Worm (Caenorhabditis elegans): ENCODE results near the gene nep-3.

Gene nep-3

ce11 chrII:3877127-3877526 is at the start of gene nep-3:
Gene nep-3, minus strand, starts transcription at chrII:3877227.
- TF ChIP-seq klf-2 (GFP tag; conservative IDR thresholded peaks at IDR 0.05) (no peak), tab-1 (GFP tag; IDR thresholded peaks at IDR 0.05) (no peak), flt-1 (GFP tag; IDR thresholded peaks at IDR 0.05) (no peak), cog-1 (tag; optimal IDR thresholded peaks at IDR 0.05) (no peak), ztf-29 (GFP tag; IDR thresholded peaks at IDR 0.05) (no peak), T22C8.4 (GFP tag; IDR thresholded peaks at IDR 0.05) (no peak), ztf-23 (GFP tag; IDR thresholded peaks at IDR 0.05) (no peak), med-1 (GFP tag; optimal IDR thresholded peaks at IDR 0.05; ENCODE audit: insufficient read depth) (no peak), ref-1 (GFP tag; conservative IDR thresholded peaks at IDR 0.05) (no peak)

- TF ChIP-seq cog-1 (tag; optimal IDR thresholded peaks at IDR 0.05) (no peak), klf-2 (GFP tag; conservative IDR thresholded peaks at IDR 0.05) (no peak), T22C8.4 (GFP tag; IDR thresholded peaks at IDR 0.05) (no peak), flt-1 (GFP tag; IDR thresholded peaks at IDR 0.05) (no peak), tab-1 (GFP tag; IDR thresholded peaks at IDR 0.05) (no peak), med-1 (GFP tag; optimal IDR thresholded peaks at IDR 0.05; ENCODE audit: insufficient read depth) (no peak), ztf-29 (GFP tag; IDR thresholded peaks at IDR 0.05) (no peak), ztf-23 (GFP tag; IDR thresholded peaks at IDR 0.05) (no peak), ref-1 (GFP tag; conservative IDR thresholded peaks at IDR 0.05) (no peak)
Observed at ce11 chrII:3922696-3923095, 45.7 kb upstream of the nep-3 start.

ce11 chrII:3920611-3921010 is 43.6 kb upstream of the nep-3 start:
- no peak for TF ChIP-seq T22C8.4 (GFP tag; IDR thresholded peaks at IDR 0.05)
- TF ChIP-seq ztf-23 (GFP tag; IDR thresholded peaks at IDR 0.05), result no peak
- no peak for TF ChIP-seq flt-1 (GFP tag; IDR thresholded peaks at IDR 0.05)
- TF ChIP-seq klf-2 (GFP tag; conservative IDR thresholded peaks at IDR 0.05), result no peak
- no peak for TF ChIP-seq tab-1 (GFP tag; IDR thresholded peaks at IDR 0.05)
- no peak for TF ChIP-seq cog-1 (tag; optimal IDR thresholded peaks at IDR 0.05)
- no peak for TF ChIP-seq ztf-29 (GFP tag; IDR thresholded peaks at IDR 0.05)

- TF ChIP-seq ztf-29 (GFP tag; IDR thresholded peaks at IDR 0.05) (no peak), med-1 (GFP tag; optimal IDR thresholded peaks at IDR 0.05; ENCODE audit: insufficient read depth) (no peak), ref-1 (GFP tag; conservative IDR thresholded peaks at IDR 0.05) (no peak), klf-2 (GFP tag; conservative IDR thresholded peaks at IDR 0.05) (no peak), flt-1 (GFP tag; IDR thresholded peaks at IDR 0.05) (no peak), cog-1 (tag; optimal IDR thresholded peaks at IDR 0.05) (no peak), T22C8.4 (GFP tag; IDR thresholded peaks at IDR 0.05) (no peak), tab-1 (GFP tag; IDR thresholded peaks at IDR 0.05) (no peak), ztf-23 (GFP tag; IDR thresholded peaks at IDR 0.05) (no peak)
Observed at ce11 chrII:3917985-3918633, 41.1 kb upstream of the nep-3 start.

ce11 chrII:3913673-3914072 is 36.6 kb upstream of the nep-3 start:
- TF ChIP-seq ztf-29 (GFP tag; IDR thresholded peaks at IDR 0.05) (no peak), T22C8.4 (GFP tag; IDR thresholded peaks at IDR 0.05) (peak; percentile 33; the same call in 1 of the 2 replicates)

- TF ChIP-seq flt-1 (GFP tag; IDR thresholded peaks at IDR 0.05) (no peak), ztf-23 (GFP tag; IDR thresholded peaks at IDR 0.05) (no peak), ztf-29 (GFP tag; IDR thresholded peaks at IDR 0.05) (no peak), med-1 (GFP tag; optimal IDR thresholded peaks at IDR 0.05; ENCODE audit: insufficient read depth) (no peak), cog-1 (tag; optimal IDR thresholded peaks at IDR 0.05) (no peak), tab-1 (GFP tag; IDR thresholded peaks at IDR 0.05) (no peak), T22C8.4 (GFP tag; IDR thresholded peaks at IDR 0.05) (no peak), klf-2 (GFP tag; conservative IDR thresholded peaks at IDR 0.05) (no peak), ref-1 (GFP tag; conservative IDR thresholded peaks at IDR 0.05) (no peak)
Observed at ce11 chrII:3911716-3912115, 34.7 kb upstream of the nep-3 start, which contains the start of gene F53C3.1. Gene F53C3.1, plus strand, starts transcription at chrII:3912016.

ce11 chrII:3911284-3911683 is 34.3 kb upstream of the nep-3 start:
- TF ChIP-seq tab-1 (GFP tag; IDR thresholded peaks at IDR 0.05), result no peak
- TF ChIP-seq ref-1 (GFP tag; conservative IDR thresholded peaks at IDR 0.05), result no peak
- TF ChIP-seq flt-1 (GFP tag; IDR thresholded peaks at IDR 0.05), result no peak
- no peak for TF ChIP-seq cog-1 (tag; optimal IDR thresholded peaks at IDR 0.05)
- no peak for TF ChIP-seq T22C8.4 (GFP tag; IDR thresholded peaks at IDR 0.05)
- TF ChIP-seq klf-2 (GFP tag; conservative IDR thresholded peaks at IDR 0.05), result no peak
- TF ChIP-seq med-1 (GFP tag; optimal IDR thresholded peaks at IDR 0.05; ENCODE audit: insufficient read depth), result no peak
- no peak for TF ChIP-seq ztf-23 (GFP tag; IDR thresholded peaks at IDR 0.05)
- TF ChIP-seq ztf-29 (GFP tag; IDR thresholded peaks at IDR 0.05), result no peak

- no peak for TF ChIP-seq ref-1 (GFP tag; conservative IDR thresholded peaks at IDR 0.05)
- no peak for TF ChIP-seq tab-1 (GFP tag; IDR thresholded peaks at IDR 0.05)
- TF ChIP-seq flt-1 (GFP tag; IDR thresholded peaks at IDR 0.05), result no peak
- no peak for TF ChIP-seq cog-1 (tag; optimal IDR thresholded peaks at IDR 0.05)
- no peak for TF ChIP-seq klf-2 (GFP tag; conservative IDR thresholded peaks at IDR 0.05)
- TF ChIP-seq ztf-29 (GFP tag; IDR thresholded peaks at IDR 0.05), result no peak
- TF ChIP-seq T22C8.4 (GFP tag; IDR thresholded peaks at IDR 0.05), result no peak
Observed at ce11 chrII:3910737-3911136, 33.7 kb upstream of the nep-3 start, which contains the start of gene bcmo-2. Gene bcmo-2, minus strand, starts transcription at chrII:3910837.

ce11 chrII:3909301-3909700 is 32.3 kb upstream of the nep-3 start:
- no peak for TF ChIP-seq ztf-29 (GFP tag; IDR thresholded peaks at IDR 0.05)

- TF ChIP-seq klf-2 (GFP tag; conservative IDR thresholded peaks at IDR 0.05) (no peak), flt-1 (GFP tag; IDR thresholded peaks at IDR 0.05) (no peak), cog-1 (tag; optimal IDR thresholded peaks at IDR 0.05) (no peak), T22C8.4 (GFP tag; IDR thresholded peaks at IDR 0.05) (no peak), med-1 (GFP tag; optimal IDR thresholded peaks at IDR 0.05; ENCODE audit: insufficient read depth) (no peak), ztf-23 (GFP tag; IDR thresholded peaks at IDR 0.05) (no peak), ref-1 (GFP tag; conservative IDR thresholded peaks at IDR 0.05) (no peak), ztf-29 (GFP tag; IDR thresholded peaks at IDR 0.05) (no peak), tab-1 (GFP tag; IDR thresholded peaks at IDR 0.05) (no peak)
Observed at ce11 chrII:3908135-3908534, 31.1 kb upstream of the nep-3 start.

Data from whole organism, midembryonic.